Worm (Caenorhabditis elegans): Measurements from ENCODE around the gene Y16B4A.2.

DNA sequence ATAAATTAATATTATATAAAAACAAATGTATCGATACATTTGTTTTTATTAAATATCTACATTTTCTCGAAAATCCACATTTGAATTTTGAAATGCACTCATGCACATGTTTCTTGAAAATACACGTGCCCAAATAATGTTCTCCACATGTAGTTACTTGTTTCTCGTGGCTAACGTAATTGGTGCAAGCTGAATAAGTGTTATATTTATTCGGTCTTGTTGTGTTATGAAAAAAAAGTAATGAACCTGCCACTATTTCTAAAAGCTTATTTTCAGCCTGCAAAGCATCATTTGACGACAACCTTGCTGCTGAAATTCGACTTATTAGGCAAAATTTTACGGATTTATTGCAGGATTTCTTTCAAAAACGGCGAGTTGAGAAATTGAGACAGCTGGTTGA, 41.7 kb upstream of the Y16B4A.2 start:
- TF ChIP-seq ZK546.5 (tag; optimal IDR thresholded peaks at IDR 0.05) (no peak), lin-39 (tag; optimal IDR thresholded peaks at IDR 0.05) (no peak), blmp-1 (tag; optimal IDR thresholded peaks at IDR 0.05; ENCODE audit: insufficient read depth) (peak; percentile 48), alr-1 (tag; optimal IDR thresholded peaks at IDR 0.05) (no peak), ceh-16 (tag; optimal IDR thresholded peaks at IDR 0.05) (no peak), R02D3.7 (tag; optimal IDR thresholded peaks at IDR 0.05) (no peak), egl-27 (tag; optimal IDR thresholded peaks at IDR 0.05) (peak; percentile 66)
